Worm (Caenorhabditis elegans) whole organism, mixed stage, embryonic: ENCODE measurements around the gene Y37E11B.10.

Source experiments
- M03D4.4 ChIP-seq: sonication (generic microtip); optimal IDR thresholded peaks from 2 replicates; lab custom pipeline; 2017; ENCODE audit warnings: mild to moderate bottlenecking, missing genetic modification characterization, missing compliant biosample characterization
- bed-3 ChIP-seq: fragments of 200-800 bp; sonication (Bioruptor generic); optimal IDR thresholded peaks from 3 replicates; lab custom pipeline; 2018; ENCODE audit warnings: mild to moderate bottlenecking, missing genetic modification characterization, moderate library complexity, missing compliant biosample characterization
- blmp-1 ChIP-seq: fragments of 150-350 bp; optimal IDR thresholded peaks from 2 replicates; lab custom pipeline; 2014; ENCODE audit warnings: missing biosample characterization, missing genetic modification characterization
- ceh-39 ChIP-seq: fragments of 150-350 bp; optimal IDR thresholded peaks from 2 replicates; lab custom pipeline; 2014; ENCODE audit warnings: missing biosample characterization, missing genetic modification characterization
- ceh-43 ChIP-seq: fragments of 200-800 bp; sonication (Bioruptor generic); optimal IDR thresholded peaks from 2 replicates; lab custom pipeline; 2018; ENCODE audit warnings: mild to moderate bottlenecking, missing genetic modification characterization, moderate library complexity, missing compliant biosample characterization
- ceh-83 ChIP-seq: fragments of 200-800 bp; sonication (Bioruptor generic); optimal IDR thresholded peaks from 2 replicates; lab custom pipeline; 2018; ENCODE audit warnings: mild to moderate bottlenecking, missing genetic modification characterization, missing compliant biosample characterization
- ces-1 ChIP-seq: fragments of 150-350 bp; optimal IDR thresholded peaks from 2 replicates; lab custom pipeline; 2014; ENCODE audit warnings: missing biosample characterization, missing genetic modification reagents, missing genetic modification characterization
- drap-1 ChIP-seq: fragments of 200-800 bp; sonication (Bioruptor generic); optimal IDR thresholded peaks from 3 replicates; lab custom pipeline; 2018; ENCODE audit warnings: mild to moderate bottlenecking, missing genetic modification characterization, missing compliant biosample characterization
- elt-1 ChIP-seq: sonication (generic microtip); optimal IDR thresholded peaks from 2 replicates; lab custom pipeline; 2017; ENCODE audit warnings: missing genetic modification characterization, mild to moderate bottlenecking, missing compliant biosample characterization, antibody characterized with exemption, moderate library complexity, borderline replicate concordance; ENCODE audit not compliant: insufficient read depth
- elt-3 ChIP-seq: fragments of 150-350 bp; optimal IDR thresholded peaks from 2 replicates; lab custom pipeline; 2014; ENCODE audit warnings: missing biosample characterization, missing genetic modification characterization
- flh-1 ChIP-seq: fragments of 200-800 bp; sonication (Bioruptor generic); optimal IDR thresholded peaks from 2 replicates; lab custom pipeline; 2018; ENCODE audit warnings: mild to moderate bottlenecking, missing genetic modification characterization, moderate library complexity, missing compliant biosample characterization
- ham-2 ChIP-seq: fragments of 200-800 bp; sonication (Bioruptor generic); optimal IDR thresholded peaks from 2 replicates; lab custom pipeline; 2018; ENCODE audit warnings: mild to moderate bottlenecking, missing genetic modification characterization, missing compliant biosample characterization
- lin-13 ChIP-seq: fragments of 150-350 bp; optimal IDR thresholded peaks from 2 replicates; lab custom pipeline; 2014; ENCODE audit warnings: missing biosample characterization, missing genetic modification characterization
- lin-32 ChIP-seq: fragments of 200-800 bp; sonication (Bioruptor generic); optimal IDR thresholded peaks from 2 replicates; lab custom pipeline; 2018; ENCODE audit warnings: mild to moderate bottlenecking, missing genetic modification characterization, missing compliant biosample characterization
- lsy-2 ChIP-seq: fragments of 150-350 bp; optimal IDR thresholded peaks from 2 replicates; lab custom pipeline; 2014; ENCODE audit warnings: missing biosample characterization, missing genetic modification characterization
- mab-5 ChIP-seq: fragments of 150-350 bp; optimal IDR thresholded peaks from 2 replicates; lab custom pipeline; 2014; ENCODE audit warnings: missing biosample characterization, missing genetic modification characterization
- mep-1 ChIP-seq: fragments of 150-350 bp; optimal IDR thresholded peaks from 2 replicates; lab custom pipeline; 2017; ENCODE audit warnings: missing biosample characterization, missing genetic modification reagents, missing genetic modification characterization, inconsistent platforms
- mls-2 ChIP-seq: sonication (generic microtip); optimal IDR thresholded peaks from 2 replicates; lab custom pipeline; 2016; ENCODE audit warnings: mild to moderate bottlenecking, missing genetic modification characterization, moderate library complexity, missing compliant biosample characterization
- nhr-12 ChIP-seq: fragments of 150-350 bp; optimal IDR thresholded peaks from 2 replicates; lab custom pipeline; 2014; ENCODE audit warnings: missing biosample characterization, missing genetic modification characterization
- nhr-2 ChIP-seq: fragments of 150-350 bp; optimal IDR thresholded peaks from 2 replicates; lab custom pipeline; 2014; ENCODE audit warnings: missing biosample characterization, missing genetic modification characterization
- nhr-237 ChIP-seq: fragments of 150-350 bp; optimal IDR thresholded peaks from 2 replicates; lab custom pipeline; 2014; ENCODE audit warnings: missing biosample characterization, missing genetic modification characterization
- nhr-28 ChIP-seq: fragments of 150-350 bp; optimal IDR thresholded peaks from 2 replicates; lab custom pipeline; 2014; ENCODE audit warnings: missing biosample characterization, missing genetic modification characterization
- nhr-76 ChIP-seq: sonication (generic microtip); optimal IDR thresholded peaks from 2 replicates; lab custom pipeline; 2017; ENCODE audit warnings: missing biosample characterization, missing genetic modification characterization
- pha-4 ChIP-seq: fragments of 150-350 bp; optimal IDR thresholded peaks from 2 replicates; lab custom pipeline; 2018; ENCODE audit warnings: missing biosample characterization, missing genetic modification reagents, missing genetic modification characterization
- sem-2 ChIP-seq: fragments of 200-800 bp; sonication (Bioruptor generic); optimal IDR thresholded peaks from 2 replicates; lab custom pipeline; 2018; ENCODE audit warnings: mild to moderate bottlenecking, missing genetic modification characterization, missing compliant biosample characterization
- snpc-4 ChIP-seq: fragments of 150-350 bp; optimal IDR thresholded peaks from 2 replicates; lab custom pipeline; 2014; ENCODE audit warnings: missing biosample characterization, missing genetic modification characterization
- sptf-1 ChIP-seq: sonication (generic microtip); optimal IDR thresholded peaks from 2 replicates; lab custom pipeline; 2017; ENCODE audit warnings: mild to moderate bottlenecking, missing genetic modification characterization, moderate library complexity, missing compliant biosample characterization
- tbx-8 ChIP-seq: fragments of 200-800 bp; sonication (Bioruptor generic); optimal IDR thresholded peaks from 2 replicates; lab custom pipeline; 2018; ENCODE audit warnings: mild to moderate bottlenecking, missing genetic modification characterization, moderate library complexity, missing compliant biosample characterization
- unc-39 ChIP-seq: fragments of 150-350 bp; optimal IDR thresholded peaks from 2 replicates; lab custom pipeline; 2014; ENCODE audit warnings: missing biosample characterization, missing genetic modification characterization
- unc-62 ChIP-seq: fragments of 150-350 bp; optimal IDR thresholded peaks from 2 replicates; lab custom pipeline; 2014; ENCODE audit warnings: missing biosample characterization, missing genetic modification reagents, missing genetic modification characterization
- zip-8 ChIP-seq: fragments of 150-350 bp; optimal IDR thresholded peaks from 2 replicates; lab custom pipeline; 2014; ENCODE audit warnings: missing biosample characterization, missing genetic modification characterization
- ztf-11 ChIP-seq: fragments of 150-350 bp; optimal IDR thresholded peaks from 2 replicates; lab custom pipeline; 2014; ENCODE audit warnings: missing biosample characterization, missing genetic modification characterization

The Y37E11B.10 gene

ce11 chrIV:3608547-3609222 is 2.4 kb upstream of the Y37E11B.10 start:
- TF ChIP-seq lin-32 (GFP tag; lab: Kevin White, UChicago), result no peak
- no peak for TF ChIP-seq elt-3 (tag; lab: Kevin White, UChicago)
- no peak for TF ChIP-seq ztf-11
- TF ChIP-seq blmp-1 (tag; lab: Kevin White, UChicago), result no peak
- no peak for TF ChIP-seq tbx-8 (GFP tag; lab: Kevin White, UChicago)
- TF ChIP-seq zip-8 (tag; lab: Kevin White, UChicago), result no peak
- TF ChIP-seq drap-1 (GFP tag; lab: Kevin White, UChicago), result no peak
- no peak for TF ChIP-seq nhr-76 (tag; lab: Kevin White, UChicago)
- TF ChIP-seq ham-2, result no peak
- TF ChIP-seq M03D4.4 (tag; lab: Kevin White, UChicago), result no peak
- TF ChIP-seq snpc-4 (tag; lab: Kevin White, UChicago), result no peak
- no peak for TF ChIP-seq nhr-2 (tag; lab: Kevin White, UChicago)
- no peak for TF ChIP-seq lin-13
- no peak for TF ChIP-seq pha-4 (tag; lab: Kevin White, UChicago)
- no peak for TF ChIP-seq ceh-39 (tag; lab: Kevin White, UChicago)

- TF ChIP-seq pha-4 (tag; lab: Kevin White, UChicago), result no peak
- TF ChIP-seq bed-3 (GFP tag; lab: Kevin White, UChicago), result no peak
- TF ChIP-seq sem-2 (GFP tag; lab: Kevin White, UChicago), result no peak
- no peak for TF ChIP-seq elt-3 (tag; lab: Kevin White, UChicago)
- no peak for TF ChIP-seq lin-32 (GFP tag; lab: Kevin White, UChicago)
- no peak for TF ChIP-seq snpc-4 (tag; lab: Kevin White, UChicago)
- no peak for TF ChIP-seq unc-62
These were observed 2.2 kb downstream of the Y37E11B.10 start for ce11 chrIV:3604104-3604503.

- TF ChIP-seq ham-2, result no peak
These were observed 4.4 kb downstream of the Y37E11B.10 start for ce11 chrIV:3601846-3602245.

- no peak for TF ChIP-seq snpc-4 (tag; lab: Kevin White, UChicago)
- TF ChIP-seq mls-2 (tag; lab: Kevin White, UChicago), result no peak
- no peak for TF ChIP-seq drap-1 (GFP tag; lab: Kevin White, UChicago)
- TF ChIP-seq lin-32 (GFP tag; lab: Kevin White, UChicago), result no peak
- TF ChIP-seq ceh-39 (tag; lab: Kevin White, UChicago), result no peak
- no peak for TF ChIP-seq lsy-2
- TF ChIP-seq zip-8 (tag; lab: Kevin White, UChicago), result no peak
- TF ChIP-seq unc-62, result no peak
- TF ChIP-seq pha-4 (tag; lab: Kevin White, UChicago), result no peak
- TF ChIP-seq ham-2, result no peak
- TF ChIP-seq mep-1 (tag; lab: Kevin White, UChicago), result no peak
- TF ChIP-seq blmp-1 (tag; lab: Kevin White, UChicago), result no peak
- no peak for TF ChIP-seq sem-2 (GFP tag; lab: Kevin White, UChicago)
- no peak for TF ChIP-seq bed-3 (GFP tag; lab: Kevin White, UChicago)
These were observed 6.3 kb downstream of the Y37E11B.10 start, which contains the start of gene Y37E11B.7 for ce11 chrIV:3599958-3600357. TSS of gene Y37E11B.7 (minus strand) at chrIV:3600164.

- TF ChIP-seq flh-1 (GFP tag; lab: Kevin White, UChicago) (no peak), ces-1 (peak; percentile 72)
These were observed 7.1 kb downstream of the Y37E11B.10 start, which contains the start of gene Y37E11B.6 for ce11 chrIV:3599126-3599525. TSS of gene Y37E11B.6 (minus strand) at chrIV:3599306.

ce11 chrIV:3598452-3598851 is 7.8 kb downstream of the Y37E11B.10 start, which contains the start of gene Y37E11B.5:
TSS of gene Y37E11B.5 (minus strand) at chrIV:3598552.
- TF ChIP-seq ceh-83, result no peak
- no peak for TF ChIP-seq sptf-1 (tag; lab: Kevin White, UChicago)
- TF ChIP-seq drap-1 (GFP tag; lab: Kevin White, UChicago), result no peak
- TF ChIP-seq unc-39 (tag; lab: Kevin White, UChicago), result no peak
- no peak for TF ChIP-seq ham-2
- no peak for TF ChIP-seq M03D4.4 (tag; lab: Kevin White, UChicago)
- no peak for TF ChIP-seq snpc-4 (tag; lab: Kevin White, UChicago)
- TF ChIP-seq tbx-8 (GFP tag; lab: Kevin White, UChicago), result no peak
- no peak for TF ChIP-seq nhr-237 (tag; lab: Kevin White, UChicago)
- TF ChIP-seq mls-2 (tag; lab: Kevin White, UChicago), result no peak
- TF ChIP-seq ces-1, result no peak
- no peak for TF ChIP-seq ceh-43 (GFP tag; lab: Kevin White, UChicago)
- TF ChIP-seq lin-13, result no peak
- no peak for TF ChIP-seq nhr-12 (tag; lab: Kevin White, UChicago)
- TF ChIP-seq elt-1 (tag; lab: Kevin White, UChicago), result no peak
- no peak for TF ChIP-seq mep-1 (tag; lab: Kevin White, UChicago)
- no peak for TF ChIP-seq nhr-28 (tag; lab: Kevin White, UChicago)
- TF ChIP-seq mab-5 (tag; lab: Kevin White, UChicago), result no peak
- no peak for TF ChIP-seq unc-62
- no peak for TF ChIP-seq flh-1 (GFP tag; lab: Kevin White, UChicago)
